Worm (Caenorhabditis elegans) whole organism, mixed stage, embryonic: ENCODE measurements around the gene srlf-31.

Source experiments
- M03D4.4 ChIP-seq: sonication (generic microtip); optimal IDR thresholded peaks from 2 replicates; lab custom pipeline; 2017; ENCODE audit warnings: mild to moderate bottlenecking, missing genetic modification characterization, missing compliant biosample characterization
- elt-3 ChIP-seq: fragments of 150-350 bp; optimal IDR thresholded peaks from 2 replicates; lab custom pipeline; 2014; ENCODE audit warnings: missing biosample characterization, missing genetic modification characterization
- ham-2 ChIP-seq: fragments of 200-800 bp; sonication (Bioruptor generic); optimal IDR thresholded peaks from 2 replicates; lab custom pipeline; 2018; ENCODE audit warnings: mild to moderate bottlenecking, missing genetic modification characterization, missing compliant biosample characterization
- mls-2 ChIP-seq: sonication (generic microtip); optimal IDR thresholded peaks from 2 replicates; lab custom pipeline; 2016; ENCODE audit warnings: mild to moderate bottlenecking, missing genetic modification characterization, moderate library complexity, missing compliant biosample characterization
- nhr-237 ChIP-seq: fragments of 150-350 bp; optimal IDR thresholded peaks from 2 replicates; lab custom pipeline; 2014; ENCODE audit warnings: missing biosample characterization, missing genetic modification characterization
- unc-39 ChIP-seq: fragments of 150-350 bp; optimal IDR thresholded peaks from 2 replicates; lab custom pipeline; 2014; ENCODE audit warnings: missing biosample characterization, missing genetic modification characterization

DNA sequence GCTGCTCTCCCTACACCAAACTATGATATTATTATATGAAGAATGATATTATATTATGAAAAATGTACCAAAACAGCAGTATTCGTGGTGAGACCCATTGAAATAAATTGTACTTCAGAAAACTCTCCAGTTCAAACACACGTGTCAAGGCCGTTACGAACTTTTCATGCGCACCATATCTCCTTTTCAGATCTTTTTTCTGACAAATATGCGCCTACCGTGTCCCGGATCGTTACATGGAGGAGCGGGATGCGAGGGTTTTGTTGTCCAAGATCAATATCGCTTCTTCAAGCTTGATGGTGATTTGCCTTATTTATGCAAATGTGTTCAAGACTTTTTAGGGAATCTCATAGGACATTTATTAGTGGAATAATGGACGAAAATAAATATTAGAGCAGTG lies 19.3 kb downstream of the srlf-31 start:
- no peak for TF ChIP-seq ham-2 (GFP tag; lab: Kevin White, UChicago)
- no peak for TF ChIP-seq unc-39 (tag; lab: Kevin White, UChicago)
- no peak for TF ChIP-seq mls-2 (tag; lab: Kevin White, UChicago)
- no peak for TF ChIP-seq nhr-237
- TF ChIP-seq elt-3 = no peak
- no peak for TF ChIP-seq M03D4.4
